Fruit fly (Drosophila melanogaster) whole organism, embryonic: ENCODE measurements around the gene Rai1.

ENCODE experiments used
- Bdp1 ChIP-seq: fragments of 200-800 bp; sonication (Bioruptor generic); optimal IDR thresholded peaks from 3 replicates; lab custom pipeline; 2016; ENCODE audit warnings: missing biosample characterization, missing genetic modification characterization
- Blimp-1 ChIP-seq: fragments of 200-800 bp; sonication (Bioruptor generic); optimal IDR thresholded peaks from 3 replicates; lab custom pipeline; 2018; ENCODE audit warnings: missing biosample characterization, missing genetic modification characterization, mild to moderate bottlenecking, moderate library complexity, missing genetic modification reagents
- CG10565 ChIP-seq: fragments of 200-800 bp; sonication (Bioruptor generic); optimal IDR thresholded peaks from 3 replicates; lab custom pipeline; 2016; ENCODE audit warnings: missing biosample characterization, mild to moderate bottlenecking, missing genetic modification characterization
- CG10959 ChIP-seq: fragments of 200-800 bp; sonication (Bioruptor generic); IDR thresholded peaks from 2 replicates; pipeline ENCODE4 v1.3.6; 2022; ENCODE audit warnings: missing biosample characterization, missing genetic modification characterization
- CG11398 ChIP-seq: fragments of 200-800 bp; sonication (Bioruptor generic); optimal IDR thresholded peaks from 2 replicates; lab custom pipeline; 2016; ENCODE audit warnings: missing biosample characterization, missing genetic modification characterization
- CG11456 ChIP-seq: fragments of 200-800 bp; sonication (Bioruptor generic); IDR thresholded peaks from 3 replicates; pipeline ENCODE4 v1.3.6; 2022; ENCODE audit warnings: missing biosample characterization, missing genetic modification characterization
- CG11696 ChIP-seq: fragments of 200-800 bp; sonication (Bioruptor generic); IDR thresholded peaks from 2 replicates; pipeline ENCODE4 v1.3.6; 2022; ENCODE audit warnings: missing biosample characterization, missing genetic modification characterization
- CG12744 ChIP-seq: fragments of 200-800 bp; sonication (Bioruptor generic); optimal IDR thresholded peaks from 2 replicates; lab custom pipeline; 2016; ENCODE audit warnings: missing biosample characterization, missing genetic modification characterization
- CG12769 ChIP-seq: fragments of 200-800 bp; sonication (Bioruptor generic); optimal IDR thresholded peaks from 2 replicates; lab custom pipeline; 2019; ENCODE audit warnings: missing biosample characterization, mild to moderate bottlenecking, missing genetic modification characterization, moderate library complexity
- CG2889 ChIP-seq: fragments of 200-800 bp; sonication (Bioruptor generic); IDR thresholded peaks from 3 replicates; pipeline ENCODE4 v1.3.6; 2022; ENCODE audit warnings: missing biosample characterization, missing genetic modification characterization
- CG4328 ChIP-seq: fragments of 200-800 bp; sonication (Bioruptor generic); optimal IDR thresholded peaks from 3 replicates; lab custom pipeline; 2017; ENCODE audit warnings: missing biosample characterization, missing genetic modification reagents, missing genetic modification characterization
- CG4360 ChIP-seq: fragments of 200-800 bp; sonication (Bioruptor generic); IDR thresholded peaks from 2 replicates; pipeline ENCODE4 v1.3.6; 2022; ENCODE audit warnings: missing biosample characterization, missing genetic modification characterization
- CG5245 ChIP-seq: fragments of 200-800 bp; sonication (Bioruptor generic); optimal IDR thresholded peaks from 3 replicates; lab custom pipeline; 2016; ENCODE audit warnings: missing biosample characterization, missing genetic modification characterization
- CG6654 ChIP-seq: fragments of 200-800 bp; sonication (Bioruptor generic); optimal IDR thresholded peaks from 2 replicates; lab custom pipeline; 2017; ENCODE audit warnings: missing biosample characterization, mild to moderate bottlenecking, missing genetic modification characterization
- CG7963 ChIP-seq: fragments of 200-800 bp; sonication (Bioruptor generic); IDR thresholded peaks from 3 replicates; pipeline ENCODE4 v1.3.6; 2022; ENCODE audit warnings: missing biosample characterization, missing genetic modification characterization; ENCODE audit not compliant: partially characterized antibody
- CG8924 ChIP-seq: fragments of 200-800 bp; optimal IDR thresholded peaks from 3 replicates; lab custom pipeline; 2019; ENCODE audit warnings: missing biosample characterization, mild to moderate bottlenecking, missing genetic modification characterization, moderate library complexity
- CoRest ChIP-seq: fragments of 200-800 bp; sonication (Bioruptor generic); optimal IDR thresholded peaks from 3 replicates; lab custom pipeline; 2018; ENCODE audit warnings: missing biosample characterization, mild to moderate bottlenecking, missing genetic modification characterization, moderate library complexity
- Dfd ChIP-seq, 2 experiments: fragments of >200 bp; optimal IDR thresholded peaks; 2 replicates each; lab custom pipeline; 2017; ENCODE audit warnings: missing biosample characterization in 2 of 2, missing genetic modification characterization in 2 of 2
- Dref ChIP-seq: fragments of 200-800 bp; sonication (Bioruptor generic); IDR thresholded peaks from 2 replicates; pipeline ENCODE4 v1.3.6; 2022; ENCODE audit warnings: missing biosample characterization, missing genetic modification characterization
- E2f1 ChIP-seq: fragments of 200-800 bp; sonication (Bioruptor generic); IDR thresholded peaks from 2 replicates; pipeline ENCODE4 v1.3.6; 2022; ENCODE audit warnings: missing biosample characterization, missing genetic modification characterization
- MTF-1 ChIP-seq: fragments of 200-800 bp; sonication (Bioruptor generic); optimal IDR thresholded peaks from 2 replicates; lab custom pipeline; 2018; ENCODE audit warnings: missing biosample characterization, mild to moderate bottlenecking, missing genetic modification characterization, borderline replicate concordance
- Mad ChIP-seq: fragments of 200-800 bp; sonication (Bioruptor generic); optimal IDR thresholded peaks from 2 replicates; lab custom pipeline; 2016; ENCODE audit warnings: missing biosample characterization, missing genetic modification characterization
- Neu2 ChIP-seq: fragments of 200-800 bp; sonication (Bioruptor generic); optimal IDR thresholded peaks from 3 replicates; lab custom pipeline; 2016; ENCODE audit warnings: missing biosample characterization, missing genetic modification characterization, borderline replicate concordance
- Scr ChIP-seq: fragments of 200-800 bp; sonication (Bioruptor generic); IDR thresholded peaks from 2 replicates; pipeline ENCODE4 v1.3.6; 2022; ENCODE audit warnings: missing biosample characterization, missing genetic modification characterization; ENCODE audit not compliant: partially characterized antibody
- Sox102F ChIP-seq: fragments of 200-800 bp; sonication (Bioruptor generic); optimal IDR thresholded peaks from 2 replicates; lab custom pipeline; 2018; ENCODE audit warnings: missing biosample characterization, mild to moderate bottlenecking, missing genetic modification characterization, moderate library complexity
- Vsx1 ChIP-seq: fragments of 200-800 bp; sonication (Bioruptor generic); optimal IDR thresholded peaks from 2 replicates; lab custom pipeline; 2017; ENCODE audit warnings: missing biosample characterization, mild to moderate bottlenecking, missing genetic modification characterization, missing genetic modification reagents
- Xbp1 ChIP-seq: fragments of 200-800 bp; sonication (Bioruptor generic); optimal IDR thresholded peaks from 3 replicates; lab custom pipeline; 2016; ENCODE audit warnings: missing biosample characterization, mild to moderate bottlenecking, missing genetic modification characterization
- ara ChIP-seq: fragments of 200-800 bp; sonication (Bioruptor generic); IDR thresholded peaks from 2 replicates; pipeline ENCODE4 v1.3.6; 2022; ENCODE audit warnings: missing biosample characterization, missing genetic modification characterization
- bigmax ChIP-seq: fragments of 200-800 bp; sonication (Bioruptor generic); optimal IDR thresholded peaks from 2 replicates; lab custom pipeline; 2018; ENCODE audit warnings: missing biosample characterization, mild to moderate bottlenecking, missing genetic modification characterization
- bowl ChIP-seq: fragments of 200-800 bp; sonication (Bioruptor generic); IDR thresholded peaks from 2 replicates; pipeline ENCODE4 v1.3.6; 2022; ENCODE audit warnings: missing biosample characterization, missing genetic modification characterization
- chinmo ChIP-seq: fragments of 200-800 bp; sonication (Bioruptor generic); IDR thresholded peaks from 4 replicates; pipeline ENCODE4 v1.3.6; 2022; ENCODE audit warnings: missing biosample characterization, missing genetic modification characterization; ENCODE audit not compliant: partially characterized antibody
- chm ChIP-seq: fragments of 200-800 bp; sonication (Bioruptor generic); IDR thresholded peaks from 2 replicates; pipeline ENCODE4 v1.3.6; 2022; ENCODE audit warnings: missing biosample characterization, missing genetic modification characterization
- dpn ChIP-seq, 2 experiments: fragments of 200-800 bp; sonication (Bioruptor generic); optimal IDR thresholded peaks; 3 replicates each; lab custom pipeline; 2016; ENCODE audit warnings: missing biosample characterization in 2 of 2, missing genetic modification characterization in 2 of 2
- ewg ChIP-seq: fragments of 200-800 bp; sonication (Bioruptor generic); optimal IDR thresholded peaks from 3 replicates; lab custom pipeline; 2017; ENCODE audit warnings: mild to moderate bottlenecking, missing biosample characterization, missing genetic modification reagents, missing genetic modification characterization
- fd96Cb ChIP-seq: fragments of 200-800 bp; sonication (Bioruptor generic); optimal IDR thresholded peaks from 2 replicates; lab custom pipeline; 2018; ENCODE audit warnings: missing biosample characterization, mild to moderate bottlenecking, missing genetic modification characterization, moderate library complexity
- gt ChIP-seq: fragments of 200-800 bp; sonication (Bioruptor generic); IDR thresholded peaks from 2 replicates; pipeline ENCODE4 v1.3.6; 2022; ENCODE audit warnings: missing biosample characterization, missing genetic modification characterization
- inv ChIP-seq: fragments of 200-800 bp; sonication (Bioruptor generic); IDR thresholded peaks from 2 replicates; pipeline ENCODE4 v1.3.6; 2022; ENCODE audit warnings: missing biosample characterization, missing genetic modification characterization; ENCODE audit not compliant: partially characterized antibody
- jing ChIP-seq: fragments of 200-800 bp; sonication (Bioruptor generic); optimal IDR thresholded peaks from 2 replicates; lab custom pipeline; 2018; ENCODE audit warnings: missing biosample characterization, mild to moderate bottlenecking, missing genetic modification characterization
- mld ChIP-seq: fragments of 200-800 bp; sonication (Bioruptor generic); IDR thresholded peaks from 3 replicates; pipeline ENCODE4 v1.3.6; 2022; ENCODE audit warnings: missing biosample characterization, missing genetic modification characterization; ENCODE audit not compliant: partially characterized antibody
- pb ChIP-seq: fragments of 200-800 bp; sonication (Bioruptor generic); optimal IDR thresholded peaks from 3 replicates; lab custom pipeline; 2016; ENCODE audit warnings: missing biosample characterization, missing genetic modification characterization
- phol ChIP-seq: fragments of 200-800 bp; sonication (Bioruptor generic); optimal IDR thresholded peaks from 3 replicates; lab custom pipeline; 2018; ENCODE audit warnings: missing biosample characterization, mild to moderate bottlenecking, missing genetic modification characterization, moderate library complexity
- prd ChIP-seq, 3 experiments: fragments of >200 bp in 2 of 3; fragments of 200-800 bp in 1 of 3; sonication (Bioruptor generic) in 1 of 3; optimal IDR thresholded peaks in 2 of 3; IDR thresholded peaks in 1 of 3; 2 replicates in 2 of 3; 3 replicates in 1 of 3; pipeline versions ENCODE4 v1.3.6 to Lab custom; 2017 to 2022; ENCODE audit warnings: missing biosample characterization in 1 of 3, missing genetic modification characterization in 1 of 3
- salm ChIP-seq: fragments of 200-800 bp; sonication (Bioruptor generic); optimal IDR thresholded peaks from 2 replicates; lab custom pipeline; 2018; ENCODE audit warnings: missing biosample characterization, mild to moderate bottlenecking, missing genetic modification characterization
- scrt ChIP-seq: fragments of 200-800 bp; sonication (Bioruptor generic); optimal IDR thresholded peaks from 2 replicates; lab custom pipeline; 2018; ENCODE audit warnings: missing biosample characterization, mild to moderate bottlenecking, missing genetic modification characterization, moderate library complexity
- shn ChIP-seq: fragments of 200-800 bp; sonication (Bioruptor generic); optimal IDR thresholded peaks from 3 replicates; lab custom pipeline; 2016; ENCODE audit warnings: missing biosample characterization, missing genetic modification characterization
- sima ChIP-seq: fragments of 200-800 bp; sonication (Bioruptor generic); optimal IDR thresholded peaks from 2 replicates; lab custom pipeline; 2016; ENCODE audit warnings: missing biosample characterization, missing genetic modification characterization
- slp2 ChIP-seq: fragments of 200-800 bp; sonication (Bioruptor generic); optimal IDR thresholded peaks from 2 replicates; lab custom pipeline; 2016; ENCODE audit warnings: missing biosample characterization, missing genetic modification characterization
- tgo ChIP-seq: fragments of 200-800 bp; sonication (Bioruptor generic); IDR thresholded peaks from 3 replicates; pipeline ENCODE4 v1.3.6; 2022; ENCODE audit warnings: missing biosample characterization, missing genetic modification characterization
- wdn ChIP-seq: fragments of 200-800 bp; sonication (Bioruptor generic); IDR thresholded peaks from 2 replicates; pipeline ENCODE4 v1.3.6; 2022; ENCODE audit warnings: missing biosample characterization, missing genetic modification characterization

The Rai1 gene

DNA sequence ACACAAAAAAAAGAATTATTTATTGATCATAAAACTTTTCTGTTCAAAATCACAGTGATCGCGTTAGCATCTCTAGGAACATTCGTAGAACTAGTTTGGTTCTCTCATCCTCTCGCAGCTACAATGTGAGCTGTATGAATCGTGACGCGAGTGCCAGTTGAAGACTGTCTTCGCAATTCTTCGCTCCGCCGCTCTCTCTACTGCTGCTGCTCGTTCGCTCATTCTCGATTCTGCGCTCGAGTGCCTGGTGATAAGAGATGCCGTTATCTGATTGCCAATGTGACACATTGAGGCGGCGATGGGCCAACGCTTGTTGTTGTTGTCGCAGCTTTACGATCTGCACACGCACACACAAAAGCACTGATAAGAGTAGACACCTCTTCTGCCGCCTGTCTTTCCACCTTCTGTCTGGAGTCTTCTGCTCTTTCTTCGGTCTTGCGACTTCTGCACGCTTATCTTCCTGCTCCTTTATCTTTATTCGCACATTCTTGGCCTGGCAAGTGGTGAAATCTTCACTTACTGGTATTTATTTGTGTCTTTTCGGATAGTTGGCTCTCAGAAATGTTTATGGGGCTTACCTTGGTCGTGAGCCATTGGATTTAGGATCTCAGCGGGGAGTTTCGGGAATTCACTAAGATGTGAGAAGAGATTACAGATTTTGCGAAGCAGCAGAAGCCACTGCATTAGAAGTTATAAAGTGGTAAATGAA lies 33.1 kb upstream of the Rai1 start (continued):
- TF ChIP-seq CG4328 (GFP tag; lab: Kevin White, UChicago), result no peak
- TF ChIP-seq Vsx1 (GFP tag; lab: Kevin White, UChicago), result no peak
- no peak for TF ChIP-seq CG10565 (GFP tag; lab: Kevin White, UChicago)
- no peak for TF ChIP-seq CG11696 (GFP tag; lab: Robert Waterston, UW)
- TF ChIP-seq E2f1 (GFP tag; lab: Robert Waterston, UW), result no peak
- no peak for TF ChIP-seq wdn (GFP tag; lab: Robert Waterston, UW)
- TF ChIP-seq sima (GFP tag; lab: Kevin White, UChicago), result no peak
- TF ChIP-seq Mad (GFP tag; lab: Kevin White, UChicago), result no peak
- TF ChIP-seq Xbp1, result no peak
- no peak for TF ChIP-seq shn (GFP tag; lab: Kevin White, UChicago)
- no peak for TF ChIP-seq CoRest
- no peak for TF ChIP-seq Neu2 (GFP tag; lab: Kevin White, UChicago)
- TF ChIP-seq ewg (GFP tag; lab: Kevin White, UChicago), result no peak
- no peak for TF ChIP-seq Dfd (GFP tag; optimal IDR thresholded peaks at IDR 0.05; lab: Kevin White, UChicago)
- no peak for TF ChIP-seq ara (GFP tag; lab: Robert Waterston, UW)
- no peak for TF ChIP-seq phol (tag; lab: Kevin White, UChicago)
- TF ChIP-seq CG5245 (GFP tag; lab: Kevin White, UChicago), result no peak
- no peak for TF ChIP-seq pb (GFP tag; lab: Kevin White, UChicago)
- TF ChIP-seq CG7963 (GFP tag; lab: Robert Waterston, UW), result no peak
- TF ChIP-seq jing, result no peak
- no peak for TF ChIP-seq chm (GFP tag; lab: Robert Waterston, UW)
- TF ChIP-seq chinmo (GFP tag; lab: Robert Waterston, UW), result peak; percentile 84; the same call in 2 of the 4 replicates
- TF ChIP-seq salm (tag; lab: Kevin White, UChicago), result no peak
- TF ChIP-seq CG11398 (GFP tag; lab: Kevin White, UChicago), result no peak
- peak; percentile 53 for TF ChIP-seq CG4360 (GFP tag; lab: Robert Waterston, UW)
- no peak for TF ChIP-seq scrt (GFP tag; lab: Kevin White, UChicago)
- no peak for TF ChIP-seq CG12769
- no peak for TF ChIP-seq CG12744
- TF ChIP-seq CG2889 (GFP tag; lab: Robert Waterston, UW), result no peak
- no peak for TF ChIP-seq Sox102F
- TF ChIP-seq prd (optimal IDR thresholded peaks at IDR 0.05; lab: Kevin White, UChicago), result no peak
- no peak for TF ChIP-seq prd (GFP tag; IDR thresholded peaks at IDR 0.05; lab: Robert Waterston, UW)
- no peak for TF ChIP-seq tgo (GFP tag; lab: Robert Waterston, UW)
- TF ChIP-seq gt (GFP tag; lab: Robert Waterston, UW), result no peak
- TF ChIP-seq CG10959 (GFP tag; lab: Robert Waterston, UW), result no peak
- no peak for TF ChIP-seq CG11456
- no peak for TF ChIP-seq Dref (GFP tag; lab: Robert Waterston, UW)
- TF ChIP-seq Bdp1, result no peak
- TF ChIP-seq inv (GFP tag; lab: Robert Waterston, UW), result no peak
- TF ChIP-seq Blimp-1 (GFP tag; lab: Kevin White, UChicago), result no peak
- TF ChIP-seq bigmax (GFP tag; lab: Kevin White, UChicago), result no peak
- peak; percentile 17 for TF ChIP-seq MTF-1
- no peak for TF ChIP-seq fd96Cb (tag; lab: Kevin White, UChicago)
- no peak for TF ChIP-seq CG8924 (tag; lab: Kevin White, UChicago)
- no peak for TF ChIP-seq CG6654
- TF ChIP-seq slp2 (GFP tag; lab: Kevin White, UChicago), result no peak
- no peak for TF ChIP-seq mld
- no peak for TF ChIP-seq Scr (GFP tag; lab: Robert Waterston, UW)
- TF ChIP-seq dpn (GFP tag; optimal IDR thresholded peaks at IDR 0.05; lab: Kevin White, UChicago), result no peak
- TF ChIP-seq bowl (GFP tag; lab: Robert Waterston, UW), result no peak
